Worm (Caenorhabditis elegans): ENCODE results near the gene dpy-19.

Gene dpy-19

ce11 chrIII:8663143-8663542 lies 4.1 kb downstream of the dpy-19 start:
- TF ChIP-seq ztf-29 (GFP tag; IDR thresholded peaks at IDR 0.05) (no peak), klf-2 (GFP tag; conservative IDR thresholded peaks at IDR 0.05) (no peak), T22C8.4 (GFP tag; IDR thresholded peaks at IDR 0.05) (no peak)

- TF ChIP-seq ztf-23 (GFP tag; IDR thresholded peaks at IDR 0.05) (no peak), med-1 (GFP tag; optimal IDR thresholded peaks at IDR 0.05; ENCODE audit: insufficient read depth) (no peak), T22C8.4 (GFP tag; IDR thresholded peaks at IDR 0.05) (no peak), tab-1 (GFP tag; IDR thresholded peaks at IDR 0.05) (no peak), cog-1 (tag; optimal IDR thresholded peaks at IDR 0.05) (no peak), flt-1 (GFP tag; IDR thresholded peaks at IDR 0.05) (no peak), klf-2 (GFP tag; conservative IDR thresholded peaks at IDR 0.05) (no peak), ref-1 (GFP tag; conservative IDR thresholded peaks at IDR 0.05) (no peak)
These were observed 8.9 kb downstream of the dpy-19 start for ce11 chrIII:8658367-8658761.

ce11 chrIII:8657676-8658366 lies 9.5 kb downstream of the dpy-19 start:
- no peak for TF ChIP-seq med-1 (GFP tag; optimal IDR thresholded peaks at IDR 0.05; ENCODE audit: insufficient read depth)
- no peak for TF ChIP-seq ztf-29 (GFP tag; IDR thresholded peaks at IDR 0.05)
- no peak for TF ChIP-seq ref-1 (GFP tag; conservative IDR thresholded peaks at IDR 0.05)
- TF ChIP-seq flt-1 (GFP tag; IDR thresholded peaks at IDR 0.05) = no peak
- TF ChIP-seq cog-1 (tag; optimal IDR thresholded peaks at IDR 0.05) = no peak
- TF ChIP-seq klf-2 (GFP tag; conservative IDR thresholded peaks at IDR 0.05) = no peak
- no peak for TF ChIP-seq tab-1 (GFP tag; IDR thresholded peaks at IDR 0.05)
- TF ChIP-seq T22C8.4 (GFP tag; IDR thresholded peaks at IDR 0.05) = no peak

DNA sequence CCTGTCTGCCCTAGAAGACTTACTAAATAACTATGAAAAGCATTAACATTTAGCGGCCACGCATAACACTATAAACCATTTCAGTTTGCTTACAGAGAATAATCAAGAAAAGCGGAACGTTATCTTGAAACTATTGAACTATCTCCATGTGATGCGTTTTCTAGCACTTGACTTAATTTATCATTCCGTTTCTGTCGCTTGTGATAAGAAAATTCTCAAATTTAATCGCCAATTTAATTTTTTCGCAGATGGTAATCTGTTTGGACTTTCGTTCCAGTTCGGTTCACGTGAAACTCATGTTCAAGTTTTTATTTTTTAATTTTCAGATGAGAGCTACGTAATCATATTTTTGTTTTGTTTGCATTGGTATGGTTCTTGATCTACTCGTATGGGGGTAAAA lies 10.3 kb downstream of the dpy-19 start:
- TF ChIP-seq tab-1 (GFP tag; IDR thresholded peaks at IDR 0.05) (no peak), ztf-29 (GFP tag; IDR thresholded peaks at IDR 0.05) (no peak), med-1 (GFP tag; optimal IDR thresholded peaks at IDR 0.05; ENCODE audit: insufficient read depth) (no peak), ztf-23 (GFP tag; IDR thresholded peaks at IDR 0.05) (no peak)

DNA sequence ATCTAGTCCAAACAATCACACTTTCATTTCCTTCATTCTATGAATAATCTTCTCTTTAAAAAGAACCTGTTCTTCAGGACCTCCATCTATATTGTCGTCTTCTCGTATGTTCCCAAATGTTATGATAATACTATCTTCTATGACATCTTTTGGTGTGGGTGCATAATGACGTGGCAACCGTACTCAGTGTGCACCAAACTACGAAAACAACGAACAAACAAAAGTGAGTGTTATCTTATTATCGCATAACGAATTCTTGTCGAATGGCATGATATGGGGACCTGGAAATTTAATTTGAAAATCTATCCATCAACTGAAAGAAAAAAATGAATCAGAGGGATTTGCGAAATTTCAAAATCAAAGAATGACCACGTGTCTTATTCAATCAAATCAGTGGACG lies 11.2 kb downstream of the dpy-19 start:
- TF ChIP-seq klf-2 (GFP tag; conservative IDR thresholded peaks at IDR 0.05) = no peak
- TF ChIP-seq ztf-29 (GFP tag; IDR thresholded peaks at IDR 0.05) = no peak
- TF ChIP-seq ref-1 (GFP tag; conservative IDR thresholded peaks at IDR 0.05) = no peak
- no peak for TF ChIP-seq cog-1 (tag; optimal IDR thresholded peaks at IDR 0.05)
- TF ChIP-seq flt-1 (GFP tag; IDR thresholded peaks at IDR 0.05) = no peak
- no peak for TF ChIP-seq ztf-23 (GFP tag; IDR thresholded peaks at IDR 0.05)
- TF ChIP-seq T22C8.4 (GFP tag; IDR thresholded peaks at IDR 0.05) = no peak
- no peak for TF ChIP-seq med-1 (GFP tag; optimal IDR thresholded peaks at IDR 0.05; ENCODE audit: insufficient read depth)
- TF ChIP-seq tab-1 (GFP tag; IDR thresholded peaks at IDR 0.05) = no peak

DNA sequence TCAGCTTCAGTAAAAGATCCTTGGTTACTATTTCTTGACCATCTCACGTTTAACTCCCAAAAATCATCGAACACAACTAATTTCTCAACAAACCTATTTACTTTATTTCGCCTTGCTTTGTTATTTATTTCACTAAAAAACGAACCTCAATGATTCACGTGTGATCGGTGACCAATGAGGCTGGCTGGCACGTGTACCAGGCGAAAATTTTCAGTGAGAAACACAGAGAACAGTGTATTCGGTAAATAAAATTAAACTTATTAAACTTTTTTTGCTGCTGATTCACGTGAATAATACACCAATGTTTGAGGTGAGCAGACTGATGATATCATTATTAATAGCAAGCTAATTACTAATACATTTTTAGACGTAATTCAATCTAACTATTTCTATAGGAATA lies 11.9 kb downstream of the dpy-19 start:
- TF ChIP-seq med-1 (GFP tag; optimal IDR thresholded peaks at IDR 0.05; ENCODE audit: insufficient read depth) (no peak), ref-1 (GFP tag; conservative IDR thresholded peaks at IDR 0.05) (no peak), T22C8.4 (GFP tag; IDR thresholded peaks at IDR 0.05) (no peak), cog-1 (tag; optimal IDR thresholded peaks at IDR 0.05) (no peak), tab-1 (GFP tag; IDR thresholded peaks at IDR 0.05) (no peak), ztf-29 (GFP tag; IDR thresholded peaks at IDR 0.05) (no peak), ztf-23 (GFP tag; IDR thresholded peaks at IDR 0.05) (no peak), flt-1 (GFP tag; IDR thresholded peaks at IDR 0.05) (no peak)

DNA sequence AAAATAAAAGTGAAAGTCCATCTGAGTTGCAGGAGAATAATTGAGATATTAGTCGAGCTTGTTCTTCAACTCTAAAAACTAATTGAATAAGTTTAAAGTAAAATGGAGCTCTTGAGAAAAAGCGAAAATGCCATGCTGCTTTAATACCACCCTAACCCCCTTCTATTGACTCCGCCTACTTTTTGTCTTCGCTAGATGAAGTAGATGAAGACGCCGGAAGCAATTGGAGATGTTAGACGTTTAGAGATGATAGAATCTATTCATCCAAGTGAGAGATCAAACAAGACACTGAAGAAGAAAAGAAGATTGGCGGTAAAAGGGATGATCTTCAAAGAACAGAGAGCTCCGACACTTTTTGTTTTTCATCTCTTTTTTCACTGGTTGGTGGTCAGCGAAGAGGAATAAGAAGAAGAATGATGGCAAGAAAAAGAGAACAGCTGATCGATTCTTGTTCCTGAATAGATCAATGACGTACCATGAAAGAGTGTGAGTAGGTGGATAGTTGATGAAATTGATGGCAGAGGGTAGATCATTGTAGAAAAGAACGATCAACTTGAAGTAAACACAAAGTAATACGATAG lies 12.8 kb downstream of the dpy-19 start:
- TF ChIP-seq cog-1 (tag; optimal IDR thresholded peaks at IDR 0.05) (no peak), flt-1 (GFP tag; IDR thresholded peaks at IDR 0.05) (no peak), ref-1 (GFP tag; conservative IDR thresholded peaks at IDR 0.05) (no peak), med-1 (GFP tag; optimal IDR thresholded peaks at IDR 0.05; ENCODE audit: insufficient read depth) (no peak), ztf-23 (GFP tag; IDR thresholded peaks at IDR 0.05) (no peak), klf-2 (GFP tag; conservative IDR thresholded peaks at IDR 0.05) (no peak), ztf-29 (GFP tag; IDR thresholded peaks at IDR 0.05) (no peak), T22C8.4 (GFP tag; IDR thresholded peaks at IDR 0.05) (no peak)

DNA sequence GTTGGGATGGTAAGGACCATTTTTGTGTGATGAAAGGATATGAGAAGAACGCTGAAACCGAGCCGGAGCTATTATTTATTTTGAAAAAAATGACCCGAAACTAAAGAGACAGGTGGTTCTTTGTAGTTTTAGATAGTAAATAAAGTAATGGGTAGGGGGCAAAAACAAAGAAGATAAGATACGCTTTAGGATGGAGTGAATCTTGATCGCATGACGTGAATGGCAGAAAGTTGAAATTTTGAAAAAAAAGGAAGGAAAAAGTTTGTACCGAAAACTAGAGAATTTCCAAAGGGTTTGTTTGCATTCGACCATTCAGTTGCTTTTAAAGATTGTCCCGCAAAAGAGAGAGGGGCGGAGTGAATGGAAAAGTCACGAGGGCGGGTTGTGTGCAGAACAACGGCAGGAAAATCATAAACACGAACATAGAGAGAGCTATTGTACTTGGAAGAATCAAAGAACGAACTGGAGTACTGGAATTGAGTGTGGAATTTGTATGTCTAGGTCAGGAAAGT lies 13.4 kb downstream of the dpy-19 start, which contains the start of gene F22B7.9:
F22B7.9 (minus strand) TSS at position 51 of the 512 bp plus-strand sequence.
- TF ChIP-seq med-1 (GFP tag; optimal IDR thresholded peaks at IDR 0.05; ENCODE audit: insufficient read depth) = no peak
- TF ChIP-seq ref-1 (GFP tag; conservative IDR thresholded peaks at IDR 0.05) = no peak
- no peak for TF ChIP-seq klf-2 (GFP tag; conservative IDR thresholded peaks at IDR 0.05)
- no peak for TF ChIP-seq cog-1 (tag; optimal IDR thresholded peaks at IDR 0.05)
- TF ChIP-seq ztf-23 (GFP tag; IDR thresholded peaks at IDR 0.05) = no peak
- no peak for TF ChIP-seq tab-1 (GFP tag; IDR thresholded peaks at IDR 0.05)
- no peak for TF ChIP-seq ztf-29 (GFP tag; IDR thresholded peaks at IDR 0.05)
- TF ChIP-seq T22C8.4 (GFP tag; IDR thresholded peaks at IDR 0.05) = no peak
- no peak for TF ChIP-seq flt-1 (GFP tag; IDR thresholded peaks at IDR 0.05)

DNA sequence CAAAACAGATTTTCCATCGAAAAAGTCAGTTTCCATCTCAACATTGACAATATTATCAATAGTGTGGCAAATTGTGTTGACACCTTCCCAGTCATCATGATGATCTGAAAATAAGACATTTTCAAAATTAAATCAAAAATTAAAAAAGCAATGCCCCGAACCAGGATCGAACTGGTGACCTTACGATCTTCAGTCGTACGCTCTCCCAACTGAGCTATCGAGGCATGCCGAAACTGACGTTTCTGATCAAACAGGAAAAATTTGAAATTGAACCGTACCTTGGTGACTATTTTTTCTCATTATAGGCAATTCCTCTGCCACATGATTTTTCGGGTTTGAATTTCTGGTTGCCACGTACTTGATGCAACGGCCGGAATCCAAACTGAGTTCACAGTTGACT lies 13.8 kb downstream of the dpy-19 start:
- TF ChIP-seq klf-2 (GFP tag; conservative IDR thresholded peaks at IDR 0.05) = no peak
- no peak for TF ChIP-seq flt-1 (GFP tag; IDR thresholded peaks at IDR 0.05)
- TF ChIP-seq med-1 (GFP tag; optimal IDR thresholded peaks at IDR 0.05; ENCODE audit: insufficient read depth) = no peak
- TF ChIP-seq T22C8.4 (GFP tag; IDR thresholded peaks at IDR 0.05) = no peak
- TF ChIP-seq cog-1 (tag; optimal IDR thresholded peaks at IDR 0.05) = no peak
- no peak for TF ChIP-seq tab-1 (GFP tag; IDR thresholded peaks at IDR 0.05)
- TF ChIP-seq ref-1 (GFP tag; conservative IDR thresholded peaks at IDR 0.05) = no peak
- no peak for TF ChIP-seq ztf-23 (GFP tag; IDR thresholded peaks at IDR 0.05)
- no peak for TF ChIP-seq ztf-29 (GFP tag; IDR thresholded peaks at IDR 0.05)

ce11 chrIII:8652922-8653321 lies 14.4 kb downstream of the dpy-19 start:
- TF ChIP-seq klf-2 (GFP tag; conservative IDR thresholded peaks at IDR 0.05) = peak; percentile 69; the same call in 1 of the 2 replicates
- TF ChIP-seq med-1 (GFP tag; optimal IDR thresholded peaks at IDR 0.05; ENCODE audit: insufficient read depth) = peak; percentile 24
- peak; percentile 39; the same call in 1 of the 2 replicates for TF ChIP-seq T22C8.4 (GFP tag; IDR thresholded peaks at IDR 0.05)
- peak; percentile 45; the same call in 1 of the 2 replicates for TF ChIP-seq ref-1 (GFP tag; conservative IDR thresholded peaks at IDR 0.05)
- no peak for TF ChIP-seq cog-1 (tag; optimal IDR thresholded peaks at IDR 0.05)
- TF ChIP-seq ztf-23 (GFP tag; IDR thresholded peaks at IDR 0.05) = peak; percentile 75
- peak; percentile 62; the same call in 1 of the 2 replicates for TF ChIP-seq ztf-29 (GFP tag; IDR thresholded peaks at IDR 0.05)
- peak; percentile 85 for TF ChIP-seq flt-1 (GFP tag; IDR thresholded peaks at IDR 0.05)
- peak; percentile 79; the same call in 1 of the 2 replicates for TF ChIP-seq tab-1 (GFP tag; IDR thresholded peaks at IDR 0.05)

Measured in whole organism, midembryonic.